Worm (Caenorhabditis elegans) whole organism, young adult: ENCODE measurements around the gene C34F6.7.
A peak's percentile ranks its signal among the peaks of the same experiment; 100 is the strongest.

Source experiments
- B0035.1 ChIP-seq: sonication (generic microtip); optimal IDR thresholded peaks from 2 replicates; lab custom pipeline; 2016; ENCODE audit warnings: missing genetic modification characterization, mild to moderate bottlenecking, missing compliant biosample characterization, missing genotype, missing genetic modification reagents
- B0336.3 ChIP-seq: fragments of 200-800 bp; sonication (Bioruptor generic); IDR thresholded peaks from 2 replicates; pipeline ENCODE4 v1.3.6; 2022; ENCODE audit warnings: missing genetic modification characterization, missing compliant biosample characterization
- C06A6.2 ChIP-seq: fragments of 200-800 bp; sonication (Bioruptor generic); conservative IDR thresholded peaks from 2 replicates; pipeline ENCODE4 v1.3.6; 2022; ENCODE audit warnings: missing genetic modification characterization, missing compliant biosample characterization
- C17E4.6 ChIP-seq: fragments of 200-800 bp; sonication (Bioruptor generic); IDR thresholded peaks from 2 replicates; pipeline ENCODE4 v1.3.6; 2022; ENCODE audit warnings: missing genetic modification reagents, missing genetic modification characterization, missing compliant biosample characterization
- D2030.7 ChIP-seq: fragments of 200-800 bp; sonication (Bioruptor generic); IDR thresholded peaks from 2 replicates; pipeline ENCODE4 v1.3.6; 2022; ENCODE audit warnings: missing genetic modification reagents, missing genetic modification characterization, missing compliant biosample characterization
- F10E7.11 ChIP-seq: sonication (generic microtip); optimal IDR thresholded peaks from 2 replicates; lab custom pipeline; 2017; ENCODE audit warnings: mild to moderate bottlenecking, missing genetic modification characterization, moderate library complexity, missing compliant biosample characterization
- F57C9.4 ChIP-seq: sonication (generic microtip); optimal IDR thresholded peaks from 2 replicates; lab custom pipeline; 2017; ENCODE audit warnings: mild to moderate bottlenecking, missing genetic modification characterization, missing compliant biosample characterization
- Y56A3A.18 ChIP-seq: fragments of 200-800 bp; sonication (Bioruptor generic); IDR thresholded peaks from 2 replicates; pipeline ENCODE4 v1.3.6; 2022; ENCODE audit warnings: missing genetic modification reagents, missing genetic modification characterization, missing compliant biosample characterization
- aptf-2 ChIP-seq: fragments of 200-800 bp; sonication (Bioruptor generic); conservative IDR thresholded peaks from 2 replicates; pipeline ENCODE4 v1.3.6; 2022; ENCODE audit warnings: missing genetic modification reagents, missing genetic modification characterization, missing compliant biosample characterization
- atf-7 ChIP-seq: sonication (generic microtip); optimal IDR thresholded peaks from 2 replicates; lab custom pipeline; 2017; ENCODE audit warnings: mild to moderate bottlenecking, missing genetic modification characterization, missing compliant biosample characterization
- attf-3 ChIP-seq: fragments of 200-800 bp; sonication (Bioruptor generic); conservative IDR thresholded peaks from 2 replicates; pipeline ENCODE4 v1.3.6; 2022; ENCODE audit warnings: missing genetic modification reagents, missing genetic modification characterization, missing compliant biosample characterization
- attf-5 ChIP-seq: fragments of 200-800 bp; sonication (Bioruptor generic); optimal IDR thresholded peaks from 2 replicates; lab custom pipeline; 2018; ENCODE audit warnings: mild to moderate bottlenecking, missing genetic modification characterization, missing compliant biosample characterization
- attf-6 ChIP-seq: fragments of 200-800 bp; sonication (Bioruptor generic); IDR thresholded peaks from 2 replicates; pipeline ENCODE4 v1.3.6; 2022; ENCODE audit warnings: missing genetic modification reagents, missing genetic modification characterization, missing compliant biosample characterization
- bed-1 ChIP-seq: fragments of 200-800 bp; sonication (Bioruptor generic); IDR thresholded peaks from 2 replicates; pipeline ENCODE4 v1.3.6; 2022; ENCODE audit warnings: missing genetic modification reagents, missing genetic modification characterization, missing compliant biosample characterization
- ceh-27 ChIP-seq: fragments of 200-800 bp; sonication (Bioruptor generic); optimal IDR thresholded peaks from 2 replicates; lab custom pipeline; 2018; ENCODE audit warnings: mild to moderate bottlenecking, missing genetic modification characterization, moderate library complexity, missing compliant biosample characterization
- ceh-58 ChIP-seq: fragments of 200-800 bp; sonication (Bioruptor generic); IDR thresholded peaks from 2 replicates; pipeline ENCODE4 v1.3.6; 2022; ENCODE audit warnings: missing genetic modification characterization, missing compliant biosample characterization
- efl-1 ChIP-seq: fragments of 150-350 bp; optimal IDR thresholded peaks from 2 replicates; lab custom pipeline; 2014; ENCODE audit warnings: missing biosample characterization, missing genetic modification reagents, missing genetic modification characterization
- egl-44 ChIP-seq: fragments of 200-800 bp; sonication (Bioruptor generic); IDR thresholded peaks from 2 replicates; pipeline ENCODE4 v1.3.6; 2022; ENCODE audit warnings: missing genetic modification reagents, missing genetic modification characterization, missing compliant biosample characterization
- ets-4 ChIP-seq: fragments of 200-800 bp; sonication (Bioruptor generic); optimal IDR thresholded peaks from 2 replicates; lab custom pipeline; 2018; ENCODE audit warnings: mild to moderate bottlenecking, missing genetic modification characterization, missing compliant biosample characterization
- hlh-12 ChIP-seq: sonication (generic microtip); optimal IDR thresholded peaks from 2 replicates; lab custom pipeline; 2016; ENCODE audit warnings: missing genetic modification characterization, missing compliant biosample characterization
- hmg-1.2 ChIP-seq: fragments of 200-800 bp; sonication (Bioruptor generic); IDR thresholded peaks from 2 replicates; pipeline ENCODE4 v1.3.6; 2022; ENCODE audit warnings: missing genetic modification reagents, missing genetic modification characterization, missing compliant biosample characterization
- lag-1 ChIP-seq: fragments of 200-800 bp; sonication (Bioruptor generic); IDR thresholded peaks from 2 replicates; pipeline ENCODE4 v1.3.6; 2022; ENCODE audit warnings: missing genetic modification reagents, missing genetic modification characterization, missing compliant biosample characterization
- lin-26 ChIP-seq: fragments of 200-800 bp; sonication (Bioruptor generic); IDR thresholded peaks from 2 replicates; pipeline ENCODE4 v1.3.6; 2022; ENCODE audit warnings: missing genetic modification reagents, missing genetic modification characterization, missing compliant biosample characterization
- lin-35 ChIP-seq, 3 experiments: fragments of 150-350 bp in 2 of 3; sonication (generic microtip) in 1 of 3; optimal IDR thresholded peaks; 2 replicates each; lab custom pipeline; 2014 to 2018; ENCODE audit warnings: missing biosample characterization in 3 of 3, missing genetic modification characterization in 3 of 3, missing genetic modification reagents in 3 of 3
- lsl-1 ChIP-seq: fragments of 200-800 bp; sonication (Bioruptor generic); optimal IDR thresholded peaks from 2 replicates; lab custom pipeline; 2018; ENCODE audit warnings: mild to moderate bottlenecking, missing genetic modification characterization, moderate library complexity, missing compliant biosample characterization
- madf-6 ChIP-seq: fragments of 200-800 bp; sonication (Bioruptor generic); IDR thresholded peaks from 2 replicates; pipeline ENCODE4 v1.3.6; 2022; ENCODE audit warnings: missing genetic modification reagents, missing genetic modification characterization, missing compliant biosample characterization
- madf-8 ChIP-seq: fragments of 200-800 bp; sonication (Bioruptor generic); conservative IDR thresholded peaks from 2 replicates; pipeline ENCODE4 v1.3.6; 2022; ENCODE audit warnings: missing genetic modification reagents, missing genetic modification characterization, missing compliant biosample characterization
- mel-28 ChIP-seq: sonication (generic microtip); optimal IDR thresholded peaks from 2 replicates; lab custom pipeline; 2016; ENCODE audit warnings: borderline replicate concordance, mild to moderate bottlenecking, missing genetic modification characterization, missing compliant biosample characterization
- nhr-120 ChIP-seq: fragments of 200-800 bp; sonication (Bioruptor generic); IDR thresholded peaks from 2 replicates; pipeline ENCODE4 v1.3.6; 2022; ENCODE audit warnings: missing genetic modification characterization, missing compliant biosample characterization
- nhr-80 ChIP-seq: sonication (generic microtip); optimal IDR thresholded peaks from 2 replicates; lab custom pipeline; 2016; ENCODE audit warnings: missing genetic modification characterization, missing compliant biosample characterization
- tbp1 ChIP-seq: fragments of 200-800 bp; sonication (Bioruptor generic); optimal IDR thresholded peaks from 2 replicates; lab custom pipeline; 2018; ENCODE audit warnings: mild to moderate bottlenecking, missing genetic modification characterization, missing compliant biosample characterization

The C34F6.7 gene

DNA sequence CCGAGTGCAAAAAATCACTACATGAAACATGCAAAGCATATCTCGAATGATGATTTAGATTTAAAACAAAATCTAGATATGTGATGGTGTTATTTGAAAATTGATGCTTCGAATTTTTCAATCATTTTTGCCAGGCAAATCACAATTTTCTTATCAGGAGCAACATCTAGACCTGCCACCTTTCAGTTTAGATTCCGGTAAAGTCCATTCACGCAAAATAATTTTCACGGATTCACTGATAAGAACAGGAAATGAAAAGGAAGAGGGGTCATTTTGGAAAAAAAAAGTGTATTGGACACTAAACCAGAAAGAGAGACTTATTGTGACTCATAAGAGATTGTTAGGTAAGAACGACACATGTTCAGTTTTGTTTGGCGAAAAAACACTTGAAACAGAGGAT, 36.7 kb upstream of the C34F6.7 start:
- TF ChIP-seq ets-4 (GFP tag; lab: Kevin White, UChicago) (peak; percentile 81), nhr-80 (tag; lab: Kevin White, UChicago) (peak; percentile 79), nhr-120 (GFP tag; lab: Robert Waterston, UW) (no peak)

DNA sequence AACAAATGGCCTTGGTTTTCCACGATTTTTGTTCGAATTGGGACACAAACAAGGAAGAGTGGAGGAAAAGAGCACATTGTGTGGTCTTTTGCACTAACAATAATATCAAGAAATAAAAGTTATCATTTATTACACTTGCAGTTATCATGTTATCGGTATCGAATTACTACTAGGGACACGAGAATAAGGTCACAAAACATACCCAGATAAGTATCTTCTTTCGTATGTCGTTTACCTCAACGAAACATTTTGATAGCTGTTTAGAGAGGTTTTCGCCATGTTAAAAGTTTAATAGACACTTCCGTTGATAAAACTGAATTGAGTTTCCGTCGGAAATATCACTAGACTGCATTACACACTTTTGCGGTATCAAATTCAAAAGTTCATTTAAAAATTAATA, 35.7 kb upstream of the C34F6.7 start:
- TF ChIP-seq hlh-12 (tag; lab: Kevin White, UChicago): no peak
- no peak for TF ChIP-seq egl-44 (GFP tag; lab: Robert Waterston, UW)
- TF ChIP-seq B0336.3 (GFP tag; lab: Robert Waterston, UW): no peak
- TF ChIP-seq attf-3 (GFP tag; lab: Robert Waterston, UW): no peak
- no peak for TF ChIP-seq ceh-58 (GFP tag; lab: Robert Waterston, UW)
- TF ChIP-seq F57C9.4: no peak
- no peak for TF ChIP-seq madf-8 (GFP tag; lab: Robert Waterston, UW)
- TF ChIP-seq D2030.7 (GFP tag; lab: Robert Waterston, UW): no peak
- TF ChIP-seq C17E4.6: no peak
- no peak for TF ChIP-seq F10E7.11 (tag; lab: Kevin White, UChicago)
- no peak for TF ChIP-seq attf-5 (GFP tag; lab: Kevin White, UChicago)
- no peak for TF ChIP-seq ceh-27
- no peak for TF ChIP-seq lag-1 (GFP tag; lab: Robert Waterston, UW)

DNA sequence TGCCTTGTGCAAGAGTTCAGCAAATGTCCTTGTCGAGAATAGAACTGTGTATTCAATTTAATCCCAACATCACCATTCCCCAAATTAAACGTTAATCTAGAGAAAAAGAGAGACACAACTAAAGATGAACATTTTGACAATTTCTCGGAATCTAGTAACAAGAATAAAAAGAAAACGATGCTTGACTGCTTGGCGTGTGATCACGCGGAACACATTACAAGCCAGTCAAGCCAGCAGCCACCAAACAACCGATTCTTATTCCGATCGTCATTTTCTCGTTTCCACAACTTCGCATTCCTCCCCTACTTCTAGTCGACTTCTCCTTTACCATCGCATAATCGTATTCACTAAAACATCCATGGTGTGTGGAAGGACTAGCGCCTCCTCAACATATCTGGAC, 34.1 kb upstream of the C34F6.7 start:
- TF ChIP-seq bed-1 (GFP tag; lab: Robert Waterston, UW) (0 out of 2 replicates have a peak, but pooled peaks have one; percentile 26), attf-6 (GFP tag; lab: Robert Waterston, UW) (no peak)

DNA sequence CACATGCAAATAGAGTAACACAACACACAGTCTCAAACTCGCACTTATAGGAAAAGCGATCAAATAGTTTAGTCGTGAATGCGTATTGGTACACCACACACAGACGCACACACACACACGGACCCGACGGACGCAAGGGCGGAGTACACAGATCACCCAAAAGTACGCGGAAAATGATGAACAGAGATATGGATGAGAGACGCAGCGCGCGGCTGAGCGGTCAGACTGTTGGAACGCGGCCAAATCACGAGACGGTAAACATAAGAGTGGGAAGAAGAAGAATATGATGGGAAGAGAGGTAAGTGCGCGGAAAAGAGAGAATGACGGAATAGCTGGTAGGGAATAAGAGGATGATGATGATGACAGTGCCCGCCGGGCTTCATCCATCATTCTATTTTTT, 32.8 kb upstream of the C34F6.7 start:
- TF ChIP-seq lin-26 (GFP tag; lab: Robert Waterston, UW): peak; percentile 39; the same call in 1 of the 2 replicates
- no peak for TF ChIP-seq nhr-80 (tag; lab: Kevin White, UChicago)
- TF ChIP-seq, all 124 proteins: peak for 1

DNA sequence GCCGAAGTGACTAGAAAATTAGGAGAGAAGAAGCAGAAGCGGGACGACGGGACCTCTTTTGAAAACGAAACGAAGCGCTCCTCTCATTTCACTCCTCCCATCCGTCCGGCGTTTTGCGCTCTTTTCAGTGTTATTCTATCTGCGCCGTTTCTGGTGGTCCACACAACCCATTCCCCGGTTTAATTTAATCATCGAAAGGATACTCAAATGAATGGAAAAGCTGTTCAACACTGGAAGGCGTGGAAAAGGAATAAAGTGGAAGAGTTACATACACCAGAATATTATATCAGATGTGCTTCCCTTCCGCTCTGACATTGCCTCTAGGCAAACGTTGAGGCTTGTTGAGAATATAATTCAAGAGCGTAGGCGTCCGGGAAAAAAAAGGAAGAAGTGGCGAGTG, 29.8 kb upstream of the C34F6.7 start:
- TF ChIP-seq efl-1 (GFP tag; lab: Kevin White, UChicago): no peak
- no peak for TF ChIP-seq madf-8 (GFP tag; lab: Robert Waterston, UW)
- TF ChIP-seq Y56A3A.18 (GFP tag; lab: Robert Waterston, UW): no peak
- TF ChIP-seq ceh-27: no peak
- no peak for TF ChIP-seq aptf-2 (GFP tag; lab: Robert Waterston, UW)
- no peak for TF ChIP-seq hmg-1.2
- TF ChIP-seq mel-28: no peak
- TF ChIP-seq C06A6.2: no peak

DNA sequence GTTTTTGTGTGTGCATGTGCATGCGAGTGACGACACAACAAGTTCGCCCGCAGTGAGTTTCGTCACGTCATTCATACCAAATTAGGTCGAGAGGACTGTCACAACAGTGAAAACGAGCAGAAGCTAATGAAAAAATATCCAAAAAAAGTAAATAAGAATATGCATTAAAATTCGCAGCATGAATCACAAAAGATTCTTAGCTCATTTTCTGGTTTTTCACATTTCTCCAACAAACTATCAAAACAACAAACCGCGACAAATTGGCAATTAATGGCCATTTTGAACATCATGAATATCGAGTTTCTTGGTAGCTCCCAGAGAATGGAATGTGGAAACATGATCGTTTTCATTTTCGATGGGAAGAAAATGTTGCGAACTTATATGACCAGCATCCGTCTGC, 28.3 kb upstream of the C34F6.7 start:
- TF ChIP-seq ceh-58 (GFP tag; lab: Robert Waterston, UW): no peak
- TF ChIP-seq atf-7 (tag; lab: Kevin White, UChicago): no peak
- TF ChIP-seq B0035.1 (tag; lab: Kevin White, UChicago): no peak
- TF ChIP-seq hmg-1.2: no peak
- no peak for TF ChIP-seq lsl-1 (GFP tag; lab: Kevin White, UChicago)
- TF ChIP-seq tbp1 (GFP tag; lab: Kevin White, UChicago): no peak
- TF ChIP-seq ceh-27: no peak
- no peak for TF ChIP-seq lin-35 (GFP tag; optimal IDR thresholded peaks at IDR 0.05; lab: Kevin White, UChicago)
- no peak for TF ChIP-seq madf-6 (GFP tag; lab: Robert Waterston, UW)
